Worm (Caenorhabditis elegans) whole organism, L1 larva: ENCODE results near the gene F56D3.1.

Source experiments
- ama-1 ChIP-seq: fragments of 150-350 bp; optimal IDR thresholded peaks from 2 replicates; lab custom pipeline; 2014
- blmp-1 ChIP-seq: fragments of 150-350 bp; optimal IDR thresholded peaks from 2 replicates; lab custom pipeline; 2014; ENCODE audit warnings: missing biosample characterization, missing genetic modification characterization
- efl-3 ChIP-seq: fragments of 200-800 bp; sonication (Bioruptor generic); optimal IDR thresholded peaks from 2 replicates; lab custom pipeline; 2018; ENCODE audit warnings: mild to moderate bottlenecking, missing genetic modification characterization, missing compliant biosample characterization
- elt-2 ChIP-seq: sonication (generic microtip); optimal IDR thresholded peaks from 2 replicates; lab custom pipeline; 2016; ENCODE audit warnings: missing genetic modification characterization, mild to moderate bottlenecking, inconsistent platforms, missing compliant biosample characterization, missing genetic modification reagents
- fkh-10 ChIP-seq: sonication (generic microtip); optimal IDR thresholded peaks from 2 replicates; lab custom pipeline; 2017; ENCODE audit warnings: missing biosample characterization, missing genetic modification reagents, missing genetic modification characterization
- fkh-4 ChIP-seq: sonication (generic microtip); optimal IDR thresholded peaks from 2 replicates; lab custom pipeline; 2016; ENCODE audit warnings: missing compliant biosample characterization, missing genetic modification characterization, borderline replicate concordance
- isw-1 ChIP-seq: fragments of 200-800 bp; sonication (Bioruptor generic); IDR thresholded peaks from 2 replicates; pipeline ENCODE4 v1.3.6; 2022; ENCODE audit warnings: missing genetic modification characterization, missing compliant biosample characterization
- lir-3 ChIP-seq: sonication (generic microtip); optimal IDR thresholded peaks from 2 replicates; lab custom pipeline; 2016; ENCODE audit warnings: mild to moderate bottlenecking, missing genetic modification characterization, moderate library complexity, missing compliant biosample characterization; ENCODE audit not compliant: poor library complexity
- nhr-11 ChIP-seq: fragments of 150-350 bp; optimal IDR thresholded peaks from 2 replicates; lab custom pipeline; 2014; ENCODE audit warnings: missing biosample characterization, missing genetic modification characterization
- nhr-85 ChIP-seq: sonication (generic microtip); peaks from one replicate; lab custom pipeline; 2016; ENCODE audit warnings: missing genetic modification characterization, inconsistent platforms, missing compliant biosample characterization
- nhr-90 ChIP-seq: sonication (generic microtip); optimal IDR thresholded peaks from 2 replicates; lab custom pipeline; 2016; ENCODE audit warnings: mild to moderate bottlenecking, missing genetic modification characterization, missing compliant biosample characterization; ENCODE audit not compliant: poor library complexity
- snpc-4 ChIP-seq: fragments of 150-350 bp; optimal IDR thresholded peaks from 2 replicates; lab custom pipeline; 2014; ENCODE audit warnings: missing biosample characterization, missing genetic modification characterization
- unc-62 ChIP-seq: fragments of 150-350 bp; optimal IDR thresholded peaks from 2 replicates; lab custom pipeline; 2014; ENCODE audit warnings: missing biosample characterization, missing genetic modification reagents, missing genetic modification characterization
- ztf-11 ChIP-seq, 2 experiments: sonication (generic microtip); optimal IDR thresholded peaks; 2 replicates each; lab custom pipeline; 2016 to 2017; ENCODE audit warnings: missing genetic modification characterization in 2 of 2, missing biosample characterization in 1 of 2, missing compliant biosample characterization in 1 of 2

ce11 chrII:4183979-4184378, 37.8 kb downstream of the F56D3.1 start:
- no peak for TF ChIP-seq unc-62 (GFP tag; lab: Kevin White, UChicago)
- no peak for TF ChIP-seq lir-3 (tag; lab: Kevin White, UChicago)
- no peak for TF ChIP-seq nhr-85
- no peak for TF ChIP-seq blmp-1
- TF ChIP-seq efl-3 (GFP tag; lab: Kevin White, UChicago), result no peak
- no peak for TF ChIP-seq nhr-90 (tag; lab: Kevin White, UChicago)
- no peak for TF ChIP-seq snpc-4 (tag; lab: Kevin White, UChicago)
- TF ChIP-seq elt-2, result no peak
- TF ChIP-seq ztf-11 (tag; optimal IDR thresholded peaks at IDR 0.05; lab: Kevin White, UChicago), result no peak
- TF ChIP-seq ama-1 (lab: Kevin White, UChicago), result no peak
- no peak for TF ChIP-seq fkh-4 (tag; lab: Kevin White, UChicago)
- TF ChIP-seq isw-1 (GFP tag; lab: Robert Waterston, UW), result no peak
- no peak for TF ChIP-seq fkh-10 (GFP tag; lab: Kevin White, UChicago)
- no peak for TF ChIP-seq nhr-11
